Worm (Caenorhabditis elegans) whole organism, L3 larva: ENCODE results near the gene fozi-1.

Experiments used
- ZK546.5 ChIP-seq: sonication (generic microtip); optimal IDR thresholded peaks from 2 replicates; lab custom pipeline; 2017; ENCODE audit warnings: missing biosample characterization, missing genetic modification characterization
- elt-3 ChIP-seq, 3 experiments: fragments of 150-350 bp in 1 of 3; sonication (generic microtip) in 2 of 3; optimal IDR thresholded peaks; 2 replicates in 2 of 3; 4 replicates in 1 of 3; lab custom pipeline; 2014 to 2017; ENCODE audit warnings: missing biosample characterization in 3 of 3, missing genetic modification characterization in 3 of 3
- unc-62 ChIP-seq: fragments of 150-350 bp; sonication (generic microtip); optimal IDR thresholded peaks from 4 replicates; lab custom pipeline; 2014; ENCODE audit warnings: missing biosample characterization, missing genetic modification reagents, missing genetic modification characterization

- TF ChIP-seq unc-62 (GFP tag; lab: Kevin White, UChicago) = no peak
- TF ChIP-seq ZK546.5 (tag; lab: Kevin White, UChicago) = no peak
- no peak for TF ChIP-seq elt-3 (tag; optimal IDR thresholded peaks at IDR 0.05; lab: Kevin White, UChicago)
Measured at ce11 chrIII:9315180-9315579, 33.6 kb downstream of the fozi-1 start.
